1 fruit fly cellular context compared by ENCODE assay signal in the genomic region with DNA sequence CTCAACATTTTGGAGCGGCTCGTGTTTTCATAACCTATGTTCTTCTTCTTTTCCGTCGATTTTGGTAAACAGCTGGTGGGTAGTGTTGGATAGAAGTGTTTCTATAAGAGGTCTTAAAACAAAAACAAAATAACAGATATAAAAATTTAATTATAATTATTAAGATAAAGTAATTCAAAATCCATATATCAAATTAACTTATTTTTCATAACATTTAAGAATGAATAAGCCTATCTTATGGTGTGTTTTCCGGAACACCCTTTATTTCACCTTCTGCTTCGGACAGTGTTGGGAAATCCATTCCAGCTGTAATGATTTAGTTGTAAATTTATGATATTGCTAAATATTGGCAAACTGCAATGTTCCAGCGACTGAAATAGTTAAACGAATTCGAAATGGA.
TF ChIP-seq lines count a peak whose summit lies in the region.

Gene mRpS2, minus strand, starts transcription at position 64 of the 400 bp plus-strand sequence.
Gene Mon1, plus strand, starts transcription at position 286 of the 400 bp plus-strand sequence.

TF ChIP-seq in whole organism, embryonic, 481 proteins besides CTCF, POLR2A, EP300 and RAD21 (continued from another document and continues in another):
- TF ChIP-seq oc (tag; optimal IDR thresholded peaks at IDR 0.05; lab: Kevin White, UChicago) (peak; percentile 92), CG12391 (tag; optimal IDR thresholded peaks at IDR 0.05; lab: Kevin White, UChicago) (peak; percentile 98), bsh (GFP tag; optimal IDR thresholded peaks at IDR 0.05; lab: Kevin White, UChicago) (peak; percentile 67 to 95), Awh (GFP tag; IDR thresholded peaks at IDR 0.05; lab: Robert Waterston, UW) (peak; percentile 98), Xbp1 (GFP tag; optimal IDR thresholded peaks at IDR 0.05; lab: Kevin White, UChicago) (peak; percentile 96), zen2 (GFP tag; IDR thresholded peaks at IDR 0.05; lab: Robert Waterston, UW; ENCODE audit: partially characterized antibody) (no peak), cas (GFP tag; IDR thresholded peaks at IDR 0.05; lab: Robert Waterston, UW) (peak; percentile 93), CG10209 (GFP tag; optimal IDR thresholded peaks at IDR 0.05; lab: Kevin White, UChicago) (peak; percentile 94), pum (GFP tag; optimal IDR thresholded peaks at IDR 0.05; lab: Kevin White, UChicago) (peak; percentile 77), CG12299 (tag; optimal IDR thresholded peaks at IDR 0.05; lab: Kevin White, UChicago) (peak; percentile 91), CG15073 (GFP tag; optimal IDR thresholded peaks at IDR 0.05; lab: Kevin White, UChicago) (peak; percentile 63), CG2116 (GFP tag; optimal IDR thresholded peaks at IDR 0.05; lab: Kevin White, UChicago) (peak; percentile 78), CG3726 (GFP tag; IDR thresholded peaks at IDR 0.05; lab: Robert Waterston, UW) (peak; percentile 88), CkIIα-i1 (GFP tag; IDR thresholded peaks at IDR 0.05; lab: Robert Waterston, UW) (peak; percentile 67; the same call in 1 of the 2 replicates), CG10565 (GFP tag; optimal IDR thresholded peaks at IDR 0.05; lab: Kevin White, UChicago) (peak; percentile 3), HmgD (GFP tag; optimal IDR thresholded peaks at IDR 0.05; lab: Kevin White, UChicago) (peak; percentile 15), CG2712 (tag; optimal IDR thresholded peaks at IDR 0.05; lab: Kevin White, UChicago) (peak; percentile 97), pnt (GFP tag; optimal IDR thresholded peaks at IDR 0.05; lab: Kevin White, UChicago) (peak; percentile 70), CG8765 (GFP tag; IDR thresholded peaks at IDR 0.05; lab: Robert Waterston, UW) (peak; percentile 87), CG7963 (GFP tag; IDR thresholded peaks at IDR 0.05; lab: Robert Waterston, UW; ENCODE audit: partially characterized antibody) (no peak), CG4360 (GFP tag; IDR thresholded peaks at IDR 0.05; lab: Robert Waterston, UW) (peak; percentile 74), Blimp-1 (GFP tag; optimal IDR thresholded peaks at IDR 0.05; lab: Kevin White, UChicago) (peak; percentile 95), tx (GFP tag; optimal IDR thresholded peaks at IDR 0.05; lab: Kevin White, UChicago) (peak; percentile 67), az2 (GFP tag; optimal IDR thresholded peaks at IDR 0.05; lab: Kevin White, UChicago) (peak; percentile 95), scrt (GFP tag; optimal IDR thresholded peaks at IDR 0.05; lab: Kevin White, UChicago) (peak; percentile 88), salm (tag; optimal IDR thresholded peaks at IDR 0.05; lab: Kevin White, UChicago) (peak; percentile 72), CG13296 (GFP tag; optimal IDR thresholded peaks at IDR 0.05; lab: Kevin White, UChicago) (peak; percentile 93), CG18599 (GFP tag; optimal IDR thresholded peaks at IDR 0.05; lab: Kevin White, UChicago) (peak; percentile 97), sug (tag; optimal IDR thresholded peaks at IDR 0.05; lab: Kevin White, UChicago) (peak; percentile 91), Sry-δ (GFP tag; optimal IDR thresholded peaks at IDR 0.05; lab: Kevin White, UChicago) (peak; percentile 40), CG10274 (GFP tag; optimal IDR thresholded peaks at IDR 0.05; lab: Kevin White, UChicago) (peak; percentile 60), disco-r (GFP tag; optimal IDR thresholded peaks at IDR 0.05; lab: Kevin White, UChicago) (peak; percentile 11), lab (GFP tag; optimal IDR thresholded peaks at IDR 0.05; lab: Kevin White, UChicago) (peak; percentile 98), CG7928 (GFP tag; optimal IDR thresholded peaks at IDR 0.05; lab: Kevin White, UChicago) (peak; percentile 68), sens-2 (GFP tag; IDR thresholded peaks at IDR 0.05; lab: Robert Waterston, UW) (peak; percentile 88), vfl (GFP tag; optimal IDR thresholded peaks at IDR 0.05; lab: Kevin White, UChicago) (peak; percentile 79), CG3838 (GFP tag; optimal IDR thresholded peaks at IDR 0.05; lab: Kevin White, UChicago) (peak; percentile 70), CG32767 (GFP tag; IDR thresholded peaks at IDR 0.05; lab: Robert Waterston, UW) (peak; percentile 95), MTF-1 (GFP tag; optimal IDR thresholded peaks at IDR 0.05; lab: Kevin White, UChicago; ENCODE audit: borderline replicate concordance) (peak; percentile 84), CG4282 (GFP tag; optimal IDR thresholded peaks at IDR 0.05; lab: Kevin White, UChicago) (peak; percentile 57), CG6254 (GFP tag; optimal IDR thresholded peaks at IDR 0.05; lab: Kevin White, UChicago) (peak; percentile 89), bbx (GFP tag; IDR thresholded peaks at IDR 0.05; lab: Robert Waterston, UW; ENCODE audit: partially characterized antibody) (no peak), Hmr (GFP tag; optimal IDR thresholded peaks at IDR 0.05; lab: Kevin White, UChicago) (peak; percentile 97), Hr39 (optimal IDR thresholded peaks at IDR 0.05; lab: Kevin White, UChicago) (no peak), CG6683 (GFP tag; optimal IDR thresholded peaks at IDR 0.05; lab: Kevin White, UChicago) (peak; percentile 91), gt (GFP tag; IDR thresholded peaks at IDR 0.05; lab: Robert Waterston, UW) (peak; percentile 82), Elba2 (GFP tag; optimal IDR thresholded peaks at IDR 0.05; lab: Kevin White, UChicago) (peak; percentile 62), ham (GFP tag; IDR thresholded peaks at IDR 0.05; lab: Robert Waterston, UW) (peak; percentile 79), dpn (GFP tag; optimal IDR thresholded peaks at IDR 0.05; lab: Kevin White, UChicago) (peak; percentile 85 to 96), CG4854 (GFP tag; optimal IDR thresholded peaks at IDR 0.05; lab: Kevin White, UChicago) (peak; percentile 84), CG16863 (GFP tag; optimal IDR thresholded peaks at IDR 0.05; lab: Kevin White, UChicago) (peak; percentile 51), yki (optimal IDR thresholded peaks at IDR 0.05; lab: Kevin White, UChicago) (no peak), tap (tag; optimal IDR thresholded peaks at IDR 0.05; lab: Kevin White, UChicago) (peak; percentile 94), bcd (GFP tag; optimal IDR thresholded peaks at IDR 0.05; lab: Kevin White, UChicago) (peak; percentile 94), pho (GFP tag; optimal IDR thresholded peaks at IDR 0.05; lab: Kevin White, UChicago) (peak; percentile 71), so (GFP tag; IDR thresholded peaks at IDR 0.05; lab: Robert Waterston, UW) (peak; percentile 96), Poxn (GFP tag; IDR thresholded peaks at IDR 0.05; lab: Robert Waterston, UW) (peak; percentile 82), da (GFP tag; optimal IDR thresholded peaks at IDR 0.05; lab: Kevin White, UChicago) (peak; percentile 37), CG17385 (GFP tag; optimal IDR thresholded peaks at IDR 0.05; lab: Kevin White, UChicago) (peak; percentile 98), CG12219 (GFP tag; optimal IDR thresholded peaks at IDR 0.05; lab: Kevin White, UChicago) (peak; percentile 71), CG4404 (GFP tag; IDR thresholded peaks at IDR 0.05; lab: Robert Waterston, UW) (peak; percentile 85), chif (GFP tag; optimal IDR thresholded peaks at IDR 0.05; lab: Kevin White, UChicago) (peak; percentile 72 to 78), HHEX (GFP tag; optimal IDR thresholded peaks at IDR 0.05; lab: Kevin White, UChicago) (peak; percentile 93), hb (GFP tag; IDR thresholded peaks at IDR 0.05; lab: Robert Waterston, UW; ENCODE audit: partially characterized antibody) (no peak), gcm (GFP tag; optimal IDR thresholded peaks at IDR 0.05; lab: Kevin White, UChicago) (peak; percentile 95), CG8089 (GFP tag; optimal IDR thresholded peaks at IDR 0.05; lab: Kevin White, UChicago) (peak; percentile 70), ato (GFP tag; IDR thresholded peaks at IDR 0.05; lab: Robert Waterston, UW; ENCODE audit: partially characterized antibody) (no peak), CG10462 (GFP tag; optimal IDR thresholded peaks at IDR 0.05; lab: Kevin White, UChicago) (peak; percentile 88), odd (GFP tag; optimal IDR thresholded peaks at IDR 0.05; lab: Kevin White, UChicago) (peak; percentile 79), B-H1 (GFP tag; IDR thresholded peaks at IDR 0.05; lab: Robert Waterston, UW) (peak; percentile 96), Sin3A (optimal IDR thresholded peaks at IDR 0.05; lab: Kevin White, UChicago) (no peak), ssp (GFP tag; IDR thresholded peaks at IDR 0.05; lab: Robert Waterston, UW) (peak; percentile 90), CG7839 (tag; optimal IDR thresholded peaks at IDR 0.05; lab: Kevin White, UChicago) (peak; percentile 95), PHDP (tag; optimal IDR thresholded peaks at IDR 0.05; lab: Kevin White, UChicago) (peak; percentile 98), Ets65A (GFP tag; lab: Kevin White, UChicago) (peak; percentile 98), emc (GFP tag; optimal IDR thresholded peaks at IDR 0.05; lab: Kevin White, UChicago) (peak; percentile 63), CG8924 (tag; optimal IDR thresholded peaks at IDR 0.05; lab: Kevin White, UChicago) (peak; percentile 96), CG18011 (GFP tag; optimal IDR thresholded peaks at IDR 0.05; lab: Kevin White, UChicago) (peak; percentile 87), fu2 (GFP tag; optimal IDR thresholded peaks at IDR 0.05; lab: Kevin White, UChicago) (peak; percentile 77), chinmo (GFP tag; IDR thresholded peaks at IDR 0.05; lab: Robert Waterston, UW; ENCODE audit: partially characterized antibody) (no peak), CG17829 (tag; optimal IDR thresholded peaks at IDR 0.05; lab: Kevin White, UChicago) (peak; percentile 97), wdn (GFP tag; IDR thresholded peaks at IDR 0.05; lab: Robert Waterston, UW) (peak; percentile 92), GATAe (GFP tag; conservative IDR thresholded peaks at IDR 0.05; lab: Robert Waterston, UW) (peak; percentile 91), ap (GFP tag; IDR thresholded peaks at IDR 0.05; lab: Robert Waterston, UW) (peak; percentile 96), pros (GFP tag; optimal IDR thresholded peaks at IDR 0.05; lab: Kevin White, UChicago) (no peak), Nf-YB (GFP tag; optimal IDR thresholded peaks at IDR 0.05; lab: Kevin White, UChicago) (peak; percentile 74), CG14710 (tag; optimal IDR thresholded peaks at IDR 0.05; lab: Kevin White, UChicago) (peak; percentile 95), CG6689 (GFP tag; IDR thresholded peaks at IDR 0.05; lab: Robert Waterston, UW) (peak; percentile 98), pfk (GFP tag; optimal IDR thresholded peaks at IDR 0.05; lab: Kevin White, UChicago) (peak; percentile 27), ac (GFP tag; optimal IDR thresholded peaks at IDR 0.05; lab: Kevin White, UChicago) (peak; percentile 37), CG3163 (GFP tag; optimal IDR thresholded peaks at IDR 0.05; lab: Kevin White, UChicago) (no peak), stc (GFP tag; IDR thresholded peaks at IDR 0.05; lab: Robert Waterston, UW) (peak; percentile 98), CG11723 (GFP tag; optimal IDR thresholded peaks at IDR 0.05; lab: Kevin White, UChicago) (peak; percentile 84), fru (optimal IDR thresholded peaks at IDR 0.05; lab: Kevin White, UChicago) (no peak), CG12155 (GFP tag; optimal IDR thresholded peaks at IDR 0.05; lab: Kevin White, UChicago) (peak; percentile 95), Sry-β (GFP tag; optimal IDR thresholded peaks at IDR 0.05; lab: Kevin White, UChicago) (peak; percentile 45), bab2 (GFP tag; optimal IDR thresholded peaks at IDR 0.05; lab: Kevin White, UChicago) (peak; percentile 83), CG6765 (GFP tag; optimal IDR thresholded peaks at IDR 0.05; lab: Kevin White, UChicago) (peak; percentile 87), Atf3 (GFP tag; optimal IDR thresholded peaks at IDR 0.05; lab: Kevin White, UChicago) (peak; percentile 35), trh (GFP tag; optimal IDR thresholded peaks at IDR 0.05; lab: Kevin White, UChicago) (peak; percentile 84), CG18764 (GFP tag; optimal IDR thresholded peaks at IDR 0.05; lab: Kevin White, UChicago) (peak; percentile 95), CG13894 (tag; optimal IDR thresholded peaks at IDR 0.05; lab: Kevin White, UChicago) (peak; percentile 94), Nf-YA (GFP tag; IDR thresholded peaks at IDR 0.05; lab: Robert Waterston, UW) (peak; percentile 88), nau (GFP tag; optimal IDR thresholded peaks at IDR 0.05; lab: Kevin White, UChicago) (no peak), Lim3 (GFP tag; IDR thresholded peaks at IDR 0.05; lab: Robert Waterston, UW) (peak; percentile 77), CG9437 (GFP tag; optimal IDR thresholded peaks at IDR 0.05; lab: Kevin White, UChicago) (peak; percentile 90), Myb (GFP tag; optimal IDR thresholded peaks at IDR 0.05; lab: Kevin White, UChicago) (peak; percentile 21), H2.0 (GFP tag; IDR thresholded peaks at IDR 0.05; lab: Robert Waterston, UW) (peak; percentile 95), dan (GFP tag; IDR thresholded peaks at IDR 0.05; lab: Robert Waterston, UW) (no peak), crol (GFP tag; IDR thresholded peaks at IDR 0.05; lab: Robert Waterston, UW) (peak; percentile 53), CG13287 (GFP tag; IDR thresholded peaks at IDR 0.05; lab: Robert Waterston, UW; ENCODE audit: partially characterized antibody) (peak; percentile 50; the same call in 1 of the 2 replicates), CG7556 (GFP tag; optimal IDR thresholded peaks at IDR 0.05; lab: Kevin White, UChicago) (peak; percentile 91), Opbp (GFP tag; IDR thresholded peaks at IDR 0.05; lab: Robert Waterston, UW; ENCODE audit: partially characterized antibody) (no peak), MBD-R2 (GFP tag; IDR thresholded peaks at IDR 0.05; lab: Robert Waterston, UW) (peak; percentile 99), CG14014 (GFP tag; IDR thresholded peaks at IDR 0.05; lab: Robert Waterston, UW) (peak; percentile 97), ab (GFP tag; optimal IDR thresholded peaks at IDR 0.05; lab: Kevin White, UChicago) (peak; percentile 60), CG14441 (GFP tag; IDR thresholded peaks at IDR 0.05; lab: Robert Waterston, UW) (peak; percentile 97), z (GFP tag; IDR thresholded peaks at IDR 0.05; lab: Robert Waterston, UW) (peak; percentile 31; the same call in 1 of the 3 replicates), mirr (GFP tag; optimal IDR thresholded peaks at IDR 0.05; lab: Kevin White, UChicago) (peak; percentile 60), danr (GFP tag; IDR thresholded peaks at IDR 0.05; lab: Robert Waterston, UW) (peak; percentile 87), ems (GFP tag; optimal IDR thresholded peaks at IDR 0.05; lab: Kevin White, UChicago) (peak; percentile 83), sqz (GFP tag; optimal IDR thresholded peaks at IDR 0.05; lab: Kevin White, UChicago) (peak; percentile 69), CG12659 (GFP tag; optimal IDR thresholded peaks at IDR 0.05; lab: Kevin White, UChicago) (peak; percentile 96), C15 (GFP tag; IDR thresholded peaks at IDR 0.05; lab: Robert Waterston, UW) (peak; percentile 88), pb (GFP tag; optimal IDR thresholded peaks at IDR 0.05; lab: Kevin White, UChicago) (peak; percentile 54)
